Fruit fly (Drosophila melanogaster) whole organism: Measurements from ENCODE around the gene Vlet.

Source experiments
- CG8478 ChIP-seq: fragments of >200 bp; optimal IDR thresholded peaks from 2 replicates; lab custom pipeline; 2018; ENCODE audit warnings: inconsistent platforms
- Dll ChIP-seq: fragments of >200 bp; optimal IDR thresholded peaks from 2 replicates; lab custom pipeline; 2017
- EcR ChIP-seq, 2 experiments: fragments of >200 bp; optimal IDR thresholded peaks; 2 replicates each; lab custom pipeline; 2017; ENCODE audit warnings: missing biosample characterization in 2 of 2, missing genetic modification characterization in 2 of 2, missing genetic modification reagents in 2 of 2
- pan ChIP-seq: fragments of >200 bp; optimal IDR thresholded peaks from 2 replicates; lab custom pipeline; 2017
- psq ChIP-seq: fragments of >200 bp; optimal IDR thresholded peaks from 2 replicates; lab custom pipeline; 2017
- usp ChIP-seq: fragments of >200 bp; optimal IDR thresholded peaks from 2 replicates; lab custom pipeline; 2017; ENCODE audit warnings: missing biosample characterization, missing genetic modification characterization, mixed read lengths

DNA sequence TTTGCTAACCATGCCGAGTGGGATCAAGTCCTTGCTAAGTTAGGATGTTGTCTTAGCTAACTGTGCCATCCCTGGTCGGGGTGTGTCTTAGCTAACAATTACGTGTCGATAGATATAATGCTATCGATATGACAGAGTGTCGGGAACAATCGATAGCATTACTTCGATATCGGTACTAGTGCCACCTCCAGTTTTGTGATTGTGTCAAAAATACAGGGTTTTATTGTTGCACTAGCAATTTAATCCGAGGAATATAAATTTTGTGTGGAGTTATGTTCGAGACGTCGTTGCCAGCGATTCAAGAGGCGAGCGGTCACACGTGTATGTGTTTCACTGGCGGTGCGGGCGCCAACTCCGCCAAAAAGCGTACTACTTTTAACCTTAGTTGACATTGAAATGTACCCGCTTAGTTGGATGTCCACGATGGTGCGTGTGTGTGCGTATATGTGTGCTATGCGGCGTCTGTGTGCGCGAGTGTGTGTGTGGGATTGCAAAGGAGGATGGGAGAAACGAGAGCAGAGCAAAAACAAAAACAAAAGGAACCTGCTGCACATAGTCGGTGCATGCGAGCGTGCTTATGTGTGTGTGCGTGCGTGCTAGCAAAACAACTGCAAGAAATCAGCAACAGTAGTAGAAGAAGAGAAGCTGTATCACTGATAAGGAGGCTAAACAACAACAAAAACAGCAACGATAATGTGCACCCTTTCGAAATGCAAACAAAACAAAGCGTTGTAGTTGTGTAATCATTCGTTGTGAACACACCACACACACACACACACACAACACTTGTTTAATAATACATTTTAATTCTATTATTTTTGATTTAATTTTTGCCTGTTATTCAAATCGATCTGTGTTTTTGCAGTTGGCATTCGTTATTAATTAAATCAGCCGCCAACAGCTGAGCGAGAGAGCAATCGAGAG, 16.8 kb upstream of the Vlet start, which contains the start of gene PhKgamma:
- TF ChIP-seq usp (GFP tag; lab: Kevin White, UChicago) (no peak), psq (lab: Kevin White, UChicago) (no peak), EcR (GFP tag; optimal IDR thresholded peaks at IDR 0.05; lab: Kevin White, UChicago) (no peak), pan (lab: Kevin White, UChicago) (no peak), Dll (lab: Kevin White, UChicago) (no peak), CG8478 (no peak)
